Worm (Caenorhabditis elegans) whole organism, L4/young adult: ENCODE measurements around the gene T07C4.3.
A peak's percentile ranks its signal among the peaks of the same experiment; 100 is the strongest.

Experiments used
- W03F9.2 ChIP-seq: fragments of 150-350 bp; optimal IDR thresholded peaks from 2 replicates; lab custom pipeline; 2014; ENCODE audit warnings: missing biosample characterization, missing genetic modification characterization
- dao-5 ChIP-seq: sonication (generic microtip); optimal IDR thresholded peaks from 2 replicates; lab custom pipeline; 2016; ENCODE audit warnings: missing genotype, missing genetic modification characterization, moderate library complexity, missing compliant biosample characterization
- him-1 ChIP-seq: sonication (generic microtip); optimal IDR thresholded peaks from 2 replicates; lab custom pipeline; 2016; ENCODE audit warnings: missing genotype, missing genetic modification reagents, missing genetic modification characterization, missing compliant biosample characterization

The T07C4.3 gene

ce11 chrIII:10331232-10331631, 20.7 kb upstream of the T07C4.3 start:
- no peak for TF ChIP-seq him-1 (tag; lab: Kevin White, UChicago)
- TF ChIP-seq dao-5 (tag; lab: Kevin White, UChicago) = no peak
- TF ChIP-seq W03F9.2 (tag; lab: Kevin White, UChicago) = no peak

DNA sequence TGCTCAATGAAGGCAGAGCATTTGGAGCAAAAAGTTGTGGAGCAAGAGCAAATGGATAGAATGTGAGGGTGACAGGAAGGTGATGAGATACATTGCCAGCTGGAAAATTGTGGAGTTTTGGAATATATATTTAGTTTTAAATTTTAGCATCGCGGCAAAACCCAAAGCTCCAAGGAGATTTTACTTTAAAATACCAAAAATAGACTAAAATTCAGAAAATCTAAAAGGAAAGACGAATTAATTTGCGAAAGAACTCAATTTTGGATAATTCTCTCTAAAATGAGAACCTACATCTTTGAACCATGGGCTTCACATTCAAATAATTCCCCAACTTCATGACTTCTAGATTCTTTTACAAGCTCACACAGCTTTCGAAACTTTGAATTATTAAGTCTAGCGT, 19.4 kb upstream of the T07C4.3 start, which contains the start of gene T07C4.12:
TSS of gene T07C4.12 (minus strand) at position 101 of the 400 bp plus-strand sequence.
- TF ChIP-seq him-1 (tag; lab: Kevin White, UChicago) = no peak
- no peak for TF ChIP-seq W03F9.2 (tag; lab: Kevin White, UChicago)
- TF ChIP-seq dao-5 (tag; lab: Kevin White, UChicago) = no peak

DNA sequence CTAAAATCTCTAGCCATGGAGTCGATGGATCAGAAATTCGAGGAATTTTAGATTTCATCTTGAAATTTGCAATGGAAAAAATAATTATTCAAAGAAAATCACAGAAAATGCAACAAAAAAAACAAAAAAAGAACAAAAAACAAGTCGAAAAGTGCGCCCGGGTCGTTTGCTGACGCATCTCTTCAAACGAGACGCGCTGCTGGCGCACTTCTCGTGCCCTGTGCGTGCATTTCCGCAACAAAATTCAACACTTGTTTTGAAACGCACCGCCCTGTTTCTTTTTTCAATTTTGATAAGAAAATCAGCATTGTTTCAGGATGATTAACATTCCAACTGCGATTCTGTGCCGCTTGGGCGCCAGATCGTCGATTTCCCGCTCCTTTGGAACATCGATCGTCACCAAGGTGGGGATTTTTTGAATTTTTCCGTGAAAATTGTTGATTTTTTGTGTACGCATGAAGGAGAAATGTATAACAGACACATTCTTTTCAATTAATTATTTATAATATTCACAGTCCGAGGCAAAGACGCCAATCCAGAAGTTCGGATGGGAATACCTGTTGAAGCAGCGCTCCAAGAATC, 17.9 kb upstream of the T07C4.3 start, which contains the start of the genes jmjd-4 and mev-1:
TSS of gene jmjd-4 (minus strand) at position 58 of the 582 bp plus-strand sequence.
TSS of gene mev-1 (plus strand) at position 317 of the 582 bp plus-strand sequence.
- TF ChIP-seq dao-5 (tag; lab: Kevin White, UChicago) = no peak
- peak; percentile 89 for TF ChIP-seq W03F9.2 (tag; lab: Kevin White, UChicago)
- peak; percentile 67 for TF ChIP-seq him-1 (tag; lab: Kevin White, UChicago)

DNA sequence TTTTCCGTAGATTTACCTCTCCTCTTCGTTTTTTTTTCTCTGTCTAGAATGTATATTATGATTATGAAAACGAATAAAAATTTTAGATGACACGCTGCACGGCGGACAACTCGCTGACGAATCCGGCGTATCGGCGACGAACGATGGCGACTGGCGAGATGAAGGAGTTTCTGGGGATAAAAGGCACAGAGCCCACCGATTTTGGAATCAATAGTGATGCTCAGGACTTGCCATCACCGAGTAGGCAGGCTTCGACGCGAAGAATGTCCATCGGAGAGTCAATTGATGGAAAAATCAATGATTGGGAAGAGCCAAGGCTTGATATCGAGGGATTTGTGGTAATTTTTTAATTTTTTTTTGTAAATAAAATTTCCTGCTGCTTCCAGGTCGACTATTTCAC, 16.9 kb upstream of the T07C4.3 start, which contains the start of gene ced-9:
TSS of gene ced-9 (plus strand) at position 87 of the 400 bp plus-strand sequence.
- TF ChIP-seq him-1 (tag; lab: Kevin White, UChicago) (no peak), dao-5 (tag; lab: Kevin White, UChicago) (no peak), W03F9.2 (tag; lab: Kevin White, UChicago) (no peak)

DNA sequence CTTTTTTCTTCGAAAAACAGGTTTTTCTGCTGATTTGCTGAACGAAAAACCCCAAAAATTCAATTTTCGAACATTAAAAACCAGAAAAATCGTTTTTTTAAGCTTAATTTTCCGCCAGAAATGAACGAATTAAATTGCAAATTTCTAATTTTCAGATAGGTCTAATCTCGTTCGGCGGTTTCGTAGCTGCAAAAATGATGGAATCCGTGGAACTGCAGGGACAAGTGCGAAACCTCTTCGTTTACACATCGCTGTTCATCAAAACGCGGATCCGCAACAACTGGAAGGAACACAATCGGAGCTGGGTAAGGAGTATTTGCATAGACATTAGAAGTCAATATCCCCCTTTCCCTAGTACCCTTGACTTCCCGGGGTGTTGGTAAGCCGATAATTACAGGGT, 15.8 kb upstream of the T07C4.3 start:
- no peak for TF ChIP-seq him-1 (tag; lab: Kevin White, UChicago)
- no peak for TF ChIP-seq W03F9.2 (tag; lab: Kevin White, UChicago)
- TF ChIP-seq dao-5 (tag; lab: Kevin White, UChicago) = no peak

- TF ChIP-seq W03F9.2 (tag; lab: Kevin White, UChicago) (no peak), dao-5 (tag; lab: Kevin White, UChicago) (no peak), him-1 (tag; lab: Kevin White, UChicago) (no peak)
Measured at ce11 chrIII:10337508-10338166, 14.3 kb upstream of the T07C4.3 start, which contains the start of gene ttr-15. TSS of gene ttr-15 (plus strand) at chrIII:10337847.

- TF ChIP-seq him-1 (tag; lab: Kevin White, UChicago) = no peak
- TF ChIP-seq dao-5 (tag; lab: Kevin White, UChicago) = no peak
- no peak for TF ChIP-seq W03F9.2 (tag; lab: Kevin White, UChicago)
Measured at ce11 chrIII:10338992-10339852, 12.7 kb upstream of the T07C4.3 start.

DNA sequence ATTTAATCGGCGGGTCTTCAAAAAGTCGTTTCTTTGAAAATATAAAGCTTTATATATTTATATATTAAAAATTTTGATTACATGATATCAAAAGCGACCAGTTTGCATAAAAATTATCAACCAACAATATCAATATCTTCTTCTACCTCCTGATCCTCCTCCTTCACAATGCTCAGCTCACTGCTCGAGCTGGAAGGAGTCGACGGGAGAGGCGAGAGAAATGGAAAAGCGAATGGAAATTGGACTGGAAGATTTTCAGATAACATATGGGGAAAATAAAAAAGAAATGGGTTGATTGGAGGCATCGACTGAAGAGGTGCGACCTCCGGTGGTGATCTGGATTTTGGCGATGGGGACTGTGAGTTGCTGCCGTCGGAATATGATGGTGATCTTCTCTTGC, 12.0 kb upstream of the T07C4.3 start:
- TF ChIP-seq him-1 (tag; lab: Kevin White, UChicago) = no peak
- no peak for TF ChIP-seq W03F9.2 (tag; lab: Kevin White, UChicago)
- no peak for TF ChIP-seq dao-5 (tag; lab: Kevin White, UChicago)

DNA sequence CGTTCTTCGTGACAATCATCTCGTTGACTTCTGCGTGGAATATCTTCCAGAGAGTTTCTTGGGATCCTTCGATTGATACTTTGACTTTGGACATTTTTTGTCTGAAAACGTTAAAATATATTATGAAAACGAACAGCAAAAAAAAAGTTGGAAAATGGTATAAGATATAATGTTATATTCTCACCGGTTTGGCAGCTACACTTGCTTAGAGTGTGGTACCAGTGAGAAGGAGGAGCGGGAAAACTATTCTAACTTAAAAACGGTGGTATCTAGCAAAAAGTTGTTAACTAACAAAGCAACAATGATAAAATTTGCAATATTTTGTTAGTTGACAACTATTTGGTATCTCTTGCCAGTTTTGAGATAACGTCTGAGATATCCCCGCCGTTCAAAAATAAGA, 10.2 kb upstream of the T07C4.3 start, which contains the start of gene tbx-9:
TSS of gene tbx-9 (minus strand) at position 101 of the 400 bp plus-strand sequence.
- TF ChIP-seq him-1 (tag; lab: Kevin White, UChicago) (no peak), W03F9.2 (tag; lab: Kevin White, UChicago) (no peak), dao-5 (tag; lab: Kevin White, UChicago) (no peak)

DNA sequence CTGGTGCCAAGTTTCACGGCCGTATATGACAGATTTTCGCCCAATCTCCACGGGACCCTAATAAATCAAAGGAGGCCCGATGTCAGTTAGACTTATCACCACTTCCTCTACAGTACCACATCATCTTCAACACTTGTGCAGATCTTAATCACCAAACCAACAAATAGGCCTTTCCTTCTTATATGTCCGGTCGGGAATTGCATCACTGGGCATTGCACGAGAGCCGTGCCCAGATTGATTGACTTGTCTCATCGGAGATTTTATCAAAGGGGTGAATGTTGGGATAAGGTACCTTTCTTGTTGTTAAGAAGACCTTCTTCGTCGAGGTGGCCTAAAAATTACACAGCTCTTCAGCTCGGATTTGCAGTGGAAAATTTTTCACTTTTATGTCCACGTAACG, 7.2 kb upstream of the T07C4.3 start:
- TF ChIP-seq W03F9.2 (tag; lab: Kevin White, UChicago) (no peak), dao-5 (tag; lab: Kevin White, UChicago) (no peak), him-1 (tag; lab: Kevin White, UChicago) (no peak)

DNA sequence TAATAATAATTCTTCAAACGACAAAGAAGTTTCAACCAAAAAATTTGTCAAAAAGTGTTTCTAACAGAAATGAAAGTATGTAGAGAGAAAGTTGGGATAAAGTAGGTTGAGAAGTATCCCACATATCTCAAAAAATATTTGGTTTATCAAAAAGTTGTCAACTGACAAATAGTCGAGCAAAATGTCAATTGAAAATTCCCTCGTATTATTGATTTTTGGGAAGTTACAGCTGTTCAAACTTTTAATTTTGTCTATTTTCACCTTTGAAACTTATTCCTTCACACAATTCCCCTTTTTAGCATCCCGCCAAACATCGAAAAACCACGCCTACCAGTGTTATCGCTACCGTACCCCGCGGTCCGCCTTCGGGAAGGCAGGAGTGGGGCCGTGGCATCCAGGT, 4.9 kb upstream of the T07C4.3 start, which contains the start of gene tbx-8:
TSS of gene tbx-8 (plus strand) at position 301 of the 400 bp plus-strand sequence.
- TF ChIP-seq W03F9.2 (tag; lab: Kevin White, UChicago) (no peak), him-1 (tag; lab: Kevin White, UChicago) (no peak), dao-5 (tag; lab: Kevin White, UChicago) (no peak)

DNA sequence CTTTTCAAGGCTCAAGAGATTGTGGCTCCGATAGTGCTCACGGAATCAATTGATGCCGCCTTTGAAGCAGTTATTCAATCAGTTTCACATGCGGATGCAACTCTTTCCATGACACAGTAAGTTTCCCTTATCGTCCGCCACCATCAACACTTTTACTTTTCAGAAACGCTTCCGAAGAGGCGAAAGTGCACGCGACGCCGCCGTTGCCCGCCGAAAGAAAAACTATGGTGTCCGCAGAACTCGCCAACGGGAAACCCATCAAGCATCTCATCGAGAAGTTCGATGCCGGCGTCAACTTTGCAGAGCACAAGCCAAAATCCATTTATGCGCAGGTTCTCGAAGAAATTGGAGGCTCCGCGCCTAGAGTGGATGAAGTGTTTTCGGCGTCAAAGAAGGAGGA, 1.5 kb downstream of the T07C4.3 start:
- TF ChIP-seq dao-5 (tag; lab: Kevin White, UChicago) (no peak), W03F9.2 (tag; lab: Kevin White, UChicago) (no peak), him-1 (tag; lab: Kevin White, UChicago) (no peak)
